Worm (Caenorhabditis elegans) whole organism, L3 larva: ENCODE data around the gene ada-2.

Experiments
- elt-1 ChIP-seq: fragments of 150-350 bp; optimal IDR thresholded peaks from 2 replicates; lab custom pipeline; 2014; ENCODE audit warnings: missing biosample characterization, missing genetic modification characterization
- nhr-11 ChIP-seq: fragments of 150-350 bp; optimal IDR thresholded peaks from 2 replicates; lab custom pipeline; 2014; ENCODE audit warnings: missing biosample characterization, missing genetic modification characterization
- nhr-76 ChIP-seq: fragments of 150-350 bp; sonication (generic microtip); optimal IDR thresholded peaks from 5 replicates; lab custom pipeline; 2014; ENCODE audit warnings: missing biosample characterization, missing genetic modification characterization
- nhr-77 ChIP-seq: fragments of 150-350 bp; optimal IDR thresholded peaks from 2 replicates; lab custom pipeline; 2014; ENCODE audit warnings: missing biosample characterization, missing genetic modification characterization

ce11 chrII:7264675-7265074 is 12.6 kb downstream of the ada-2 start:
- TF ChIP-seq nhr-77 (tag; lab: Kevin White, UChicago) (no peak), nhr-76 (tag; lab: Kevin White, UChicago) (no peak), elt-1 (no peak), nhr-11 (no peak)
